Fruit fly (Drosophila melanogaster) whole organism, embryonic: ENCODE data around the gene plx.

ENCODE experiments used
- BtbVII ChIP-seq: fragments of 200-800 bp; sonication (Bioruptor generic); optimal IDR thresholded peaks from 3 replicates; lab custom pipeline; 2017; ENCODE audit warnings: missing biosample characterization, mild to moderate bottlenecking, missing genetic modification characterization
- CG10147 ChIP-seq: fragments of 200-800 bp; sonication (Bioruptor generic); optimal IDR thresholded peaks from 2 replicates; lab custom pipeline; 2019; ENCODE audit warnings: missing biosample characterization, mild to moderate bottlenecking, missing genetic modification characterization, moderate library complexity
- CG11504 ChIP-seq: fragments of 200-800 bp; sonication (Bioruptor generic); optimal IDR thresholded peaks from 3 replicates; lab custom pipeline; 2019; ENCODE audit warnings: missing biosample characterization, mild to moderate bottlenecking, missing genetic modification characterization, moderate library complexity
- CG11695 ChIP-seq: fragments of 200-800 bp; sonication (Bioruptor generic); IDR thresholded peaks from 3 replicates; pipeline ENCODE4 v1.3.6; 2022; ENCODE audit warnings: missing biosample characterization, missing genetic modification characterization
- CG17361 ChIP-seq: fragments of 200-800 bp; sonication (Bioruptor generic); IDR thresholded peaks from 3 replicates; pipeline ENCODE4 v1.3.6; 2022; ENCODE audit warnings: missing biosample characterization, missing genetic modification characterization
- CG17612 ChIP-seq: fragments of 200-800 bp; sonication (Bioruptor generic); IDR thresholded peaks from 2 replicates; pipeline ENCODE4 v1.3.6; 2022; ENCODE audit warnings: missing biosample characterization, missing genetic modification characterization
- CG17829 ChIP-seq: fragments of 200-800 bp; optimal IDR thresholded peaks from 2 replicates; lab custom pipeline; 2019; ENCODE audit warnings: missing biosample characterization, mild to moderate bottlenecking, missing genetic modification characterization, moderate library complexity
- CG18011 ChIP-seq: fragments of 200-800 bp; sonication (Bioruptor generic); optimal IDR thresholded peaks from 2 replicates; lab custom pipeline; 2017; ENCODE audit warnings: missing biosample characterization, missing genetic modification characterization, mild to moderate bottlenecking, moderate library complexity, missing genotype
- CG18476 ChIP-seq: fragments of 200-800 bp; sonication (Bioruptor generic); optimal IDR thresholded peaks from 2 replicates; lab custom pipeline; 2016; ENCODE audit warnings: missing biosample characterization, mild to moderate bottlenecking, missing genetic modification characterization
- CG2129 ChIP-seq: fragments of 200-800 bp; sonication (Bioruptor generic); IDR thresholded peaks from 2 replicates; pipeline ENCODE4 v1.3.6; 2022; ENCODE audit warnings: missing biosample characterization, missing genetic modification characterization; ENCODE audit not compliant: partially characterized antibody
- CG3163 ChIP-seq: fragments of 200-800 bp; sonication (Bioruptor generic); optimal IDR thresholded peaks from 3 replicates; lab custom pipeline; 2016; ENCODE audit warnings: missing biosample characterization, missing genetic modification characterization
- CG3281 ChIP-seq: fragments of 200-800 bp; sonication (Bioruptor generic); optimal IDR thresholded peaks from 3 replicates; lab custom pipeline; 2017; ENCODE audit warnings: missing biosample characterization, mild to moderate bottlenecking, missing genetic modification characterization
- CG4404 ChIP-seq: fragments of 200-800 bp; sonication (Bioruptor generic); IDR thresholded peaks from 2 replicates; pipeline ENCODE4 v1.3.6; 2022; ENCODE audit warnings: missing biosample characterization, missing genetic modification characterization
- CG7357 ChIP-seq: fragments of 200-800 bp; sonication (Bioruptor generic); IDR thresholded peaks from 3 replicates; pipeline ENCODE4 v1.3.6; 2022; ENCODE audit warnings: missing biosample characterization, missing genetic modification characterization
- CG7556 ChIP-seq: fragments of 200-800 bp; sonication (Bioruptor generic); optimal IDR thresholded peaks from 2 replicates; lab custom pipeline; 2017; ENCODE audit warnings: missing biosample characterization, mild to moderate bottlenecking, missing genetic modification characterization
- CG7839 ChIP-seq: fragments of 200-800 bp; sonication (Bioruptor generic); optimal IDR thresholded peaks from 3 replicates; lab custom pipeline; 2018; ENCODE audit warnings: missing biosample characterization, mild to moderate bottlenecking, missing genetic modification characterization, moderate library complexity
- CG9437 ChIP-seq: fragments of 200-800 bp; sonication (Bioruptor generic); optimal IDR thresholded peaks from 2 replicates; lab custom pipeline; 2018; ENCODE audit warnings: missing biosample characterization, mild to moderate bottlenecking, missing genetic modification characterization
- CG9797 ChIP-seq: fragments of 200-800 bp; sonication (Bioruptor generic); optimal IDR thresholded peaks from 3 replicates; lab custom pipeline; 2018; ENCODE audit warnings: missing biosample characterization, mild to moderate bottlenecking, missing genetic modification characterization
- Deaf1 ChIP-seq: fragments of 200-800 bp; optimal IDR thresholded peaks from 3 replicates; lab custom pipeline; 2019; ENCODE audit warnings: missing biosample characterization, mild to moderate bottlenecking, missing genetic modification characterization, moderate library complexity
- GATAe ChIP-seq: fragments of 200-800 bp; sonication (Bioruptor generic); conservative IDR thresholded peaks from 2 replicates; pipeline ENCODE4 v1.3.6; 2022; ENCODE audit warnings: missing biosample characterization, missing genetic modification characterization
- Hmx ChIP-seq: fragments of 200-800 bp; sonication (Bioruptor generic); optimal IDR thresholded peaks from 2 replicates; lab custom pipeline; 2016; ENCODE audit warnings: missing biosample characterization, missing genetic modification characterization
- Poxn ChIP-seq: fragments of 200-800 bp; sonication (Bioruptor generic); IDR thresholded peaks from 2 replicates; pipeline ENCODE4 v1.3.6; 2022; ENCODE audit warnings: missing biosample characterization, missing genetic modification characterization
- Ptx1 ChIP-seq: fragments of 200-800 bp; sonication (Bioruptor generic); IDR thresholded peaks from 2 replicates; pipeline ENCODE4 v1.3.6; 2022; ENCODE audit warnings: missing biosample characterization, missing genetic modification characterization
- Rx ChIP-seq: fragments of 200-800 bp; sonication (Bioruptor generic); IDR thresholded peaks from 2 replicates; pipeline ENCODE4 v1.3.6; 2022; ENCODE audit warnings: missing biosample characterization, missing genetic modification characterization
- Six4 ChIP-seq: fragments of 200-800 bp; sonication (Bioruptor generic); optimal IDR thresholded peaks from 2 replicates; lab custom pipeline; 2016; ENCODE audit warnings: missing biosample characterization, missing genetic modification characterization
- Spps ChIP-seq: fragments of 200-800 bp; sonication (Bioruptor generic); optimal IDR thresholded peaks from 2 replicates; lab custom pipeline; 2018; ENCODE audit warnings: missing biosample characterization, mild to moderate bottlenecking, missing genetic modification characterization
- Taf1 ChIP-seq: fragments of 200-800 bp; sonication (Bioruptor generic); IDR thresholded peaks from 2 replicates; pipeline ENCODE4 v1.3.6; 2022; ENCODE audit warnings: missing biosample characterization, missing genetic modification characterization
- ab ChIP-seq: fragments of 200-800 bp; sonication (Bioruptor generic); optimal IDR thresholded peaks from 2 replicates; lab custom pipeline; 2016; ENCODE audit warnings: missing biosample characterization, missing genetic modification characterization
- ac ChIP-seq: fragments of 200-800 bp; sonication (Bioruptor generic); optimal IDR thresholded peaks from 3 replicates; lab custom pipeline; 2017; ENCODE audit warnings: missing biosample characterization, mild to moderate bottlenecking, missing genetic modification characterization
- emc ChIP-seq: fragments of 200-800 bp; sonication (Bioruptor generic); optimal IDR thresholded peaks from 2 replicates; lab custom pipeline; 2016; ENCODE audit warnings: missing biosample characterization, missing genetic modification characterization
- exex ChIP-seq: fragments of 200-800 bp; sonication (Bioruptor generic); optimal IDR thresholded peaks from 4 replicates; lab custom pipeline; 2018; ENCODE audit warnings: missing biosample characterization, mild to moderate bottlenecking, missing genetic modification characterization, moderate library complexity
- fru ChIP-seq: fragments of >200 bp; optimal IDR thresholded peaks from 2 replicates; lab custom pipeline; 2017
- gce ChIP-seq: fragments of 200-800 bp; sonication (Bioruptor generic); IDR thresholded peaks from 3 replicates; pipeline ENCODE4 v1.3.6; 2022; ENCODE audit warnings: missing biosample characterization, missing genetic modification characterization
- grau ChIP-seq: fragments of 200-800 bp; optimal IDR thresholded peaks from 3 replicates; lab custom pipeline; 2019; ENCODE audit warnings: missing biosample characterization, mild to moderate bottlenecking, missing genetic modification characterization, moderate library complexity
- grn ChIP-seq: fragments of 200-800 bp; sonication (Bioruptor generic); optimal IDR thresholded peaks from 3 replicates; lab custom pipeline; 2017; ENCODE audit warnings: missing biosample characterization, missing genetic modification characterization
- gsb-n ChIP-seq: fragments of 200-800 bp; sonication (Bioruptor generic); optimal IDR thresholded peaks from 3 replicates; lab custom pipeline; 2018; ENCODE audit warnings: missing biosample characterization, mild to moderate bottlenecking, missing genetic modification characterization
- gt ChIP-seq: fragments of 200-800 bp; sonication (Bioruptor generic); IDR thresholded peaks from 2 replicates; pipeline ENCODE4 v1.3.6; 2022; ENCODE audit warnings: missing biosample characterization, missing genetic modification characterization
- her ChIP-seq: fragments of 200-800 bp; sonication (Bioruptor generic); optimal IDR thresholded peaks from 2 replicates; lab custom pipeline; 2016; ENCODE audit warnings: missing biosample characterization, missing genetic modification characterization
- insv ChIP-seq, 2 experiments: fragments of 200-800 bp; sonication (Bioruptor generic); optimal IDR thresholded peaks; 3 replicates each; lab custom pipeline; 2016 to 2018; ENCODE audit warnings: missing biosample characterization in 2 of 2, missing genetic modification characterization in 2 of 2
- ken ChIP-seq: fragments of 200-800 bp; sonication (Bioruptor generic); IDR thresholded peaks from 3 replicates; pipeline ENCODE4 v1.3.6; 2022; ENCODE audit warnings: missing biosample characterization, missing genetic modification characterization
- knrl ChIP-seq: fragments of 200-800 bp; sonication (Bioruptor generic); IDR thresholded peaks from 3 replicates; pipeline ENCODE4 v1.3.6; 2022; ENCODE audit warnings: missing biosample characterization, missing genetic modification characterization; ENCODE audit not compliant: partially characterized antibody
- lab ChIP-seq: fragments of 200-800 bp; sonication (Bioruptor generic); optimal IDR thresholded peaks from 3 replicates; lab custom pipeline; 2017; ENCODE audit warnings: missing biosample characterization, missing genetic modification characterization, mild to moderate bottlenecking, moderate library complexity, missing genetic modification reagents
- lbe ChIP-seq: fragments of 200-800 bp; sonication (Bioruptor generic); optimal IDR thresholded peaks from 2 replicates; lab custom pipeline; 2016; ENCODE audit warnings: missing biosample characterization, mild to moderate bottlenecking, missing genetic modification characterization
- nerfin-2 ChIP-seq: fragments of 200-800 bp; sonication (Bioruptor generic); IDR thresholded peaks from 2 replicates; pipeline ENCODE4 v1.3.6; 2022; ENCODE audit warnings: missing biosample characterization, missing genetic modification characterization; ENCODE audit not compliant: partially characterized antibody
- nom ChIP-seq: fragments of 200-800 bp; sonication (Bioruptor generic); optimal IDR thresholded peaks from 2 replicates; lab custom pipeline; 2017; ENCODE audit warnings: missing biosample characterization, missing genetic modification characterization, mild to moderate bottlenecking, moderate library complexity, missing genetic modification reagents
- pho ChIP-seq: fragments of 200-800 bp; sonication (Bioruptor generic); optimal IDR thresholded peaks from 2 replicates; lab custom pipeline; 2016; ENCODE audit warnings: missing biosample characterization, missing genetic modification characterization
- pros ChIP-seq: fragments of 200-800 bp; sonication (Bioruptor generic); optimal IDR thresholded peaks from 3 replicates; lab custom pipeline; 2019; ENCODE audit warnings: missing biosample characterization, mild to moderate bottlenecking, missing genetic modification characterization, moderate library complexity
- repo ChIP-seq: fragments of 200-800 bp; sonication (Bioruptor generic); optimal IDR thresholded peaks from 2 replicates; lab custom pipeline; 2016; ENCODE audit warnings: missing biosample characterization, missing genetic modification characterization
- rib ChIP-seq: fragments of 200-800 bp; sonication (Bioruptor generic); IDR thresholded peaks from 2 replicates; pipeline ENCODE4 v1.3.6; 2022; ENCODE audit warnings: missing biosample characterization, missing genetic modification characterization
- vnd ChIP-seq: fragments of 200-800 bp; sonication (Bioruptor generic); IDR thresholded peaks from 3 replicates; pipeline ENCODE4 v1.3.6; 2022; ENCODE audit warnings: missing biosample characterization, missing genetic modification characterization; ENCODE audit not compliant: partially characterized antibody

Gene plx

dm6 chr3R:5660198-5660893 lies 25.3 kb upstream of the plx start, which contains the start of gene Wdr33 (continued):
- TF ChIP-seq CG7839 (tag; lab: Kevin White, UChicago) (no peak), knrl (GFP tag; lab: Robert Waterston, UW) (peak; percentile 94), CG4404 (GFP tag; lab: Robert Waterston, UW) (no peak; the same call in 1 of the 2 replicates), CG11504 (tag; lab: Kevin White, UChicago) (no peak), CG9437 (peak; percentile 45), exex (tag; lab: Kevin White, UChicago) (no peak), emc (no peak), vnd (GFP tag; lab: Robert Waterston, UW) (peak; percentile 88), nerfin-2 (GFP tag; lab: Robert Waterston, UW) (peak; percentile 82), ken (0 out of 3 replicates have a peak, but pooled peaks have one; percentile 23), Hmx (GFP tag; lab: Kevin White, UChicago) (no peak), CG11695 (GFP tag; lab: Robert Waterston, UW) (no peak), pros (GFP tag; lab: Kevin White, UChicago) (no peak), CG7357 (GFP tag; lab: Robert Waterston, UW) (no peak), insv (GFP tag; optimal IDR thresholded peaks at IDR 0.05; lab: Kevin White, UChicago) (no peak), rib (GFP tag; lab: Robert Waterston, UW) (no peak), fru (no peak), CG3281 (no peak), CG17361 (GFP tag; lab: Robert Waterston, UW) (peak; percentile 65; the same call in 2 of the 3 replicates), Rx (GFP tag; lab: Robert Waterston, UW) (no peak), Spps (tag; lab: Kevin White, UChicago) (no peak), ac (GFP tag; lab: Kevin White, UChicago) (no peak), BtbVII (GFP tag; lab: Kevin White, UChicago) (peak; percentile 27), CG18011 (GFP tag; lab: Kevin White, UChicago) (no peak), CG17612 (no peak), Poxn (GFP tag; lab: Robert Waterston, UW) (no peak), CG7556 (GFP tag; lab: Kevin White, UChicago) (peak; percentile 34), repo (GFP tag; lab: Kevin White, UChicago) (no peak), CG10147 (GFP tag; lab: Kevin White, UChicago) (no peak), CG9797 (GFP tag; lab: Kevin White, UChicago) (no peak), CG17829 (tag; lab: Kevin White, UChicago) (peak; percentile 18), ab (no peak), CG2129 (peak; percentile 89), gt (no peak), gce (GFP tag; lab: Robert Waterston, UW) (no peak), CG18476 (no peak), lab (GFP tag; lab: Kevin White, UChicago) (no peak), pho (GFP tag; lab: Kevin White, UChicago) (no peak), grau (tag; lab: Kevin White, UChicago) (peak; percentile 42), lbe (no peak), grn (GFP tag; lab: Kevin White, UChicago) (no peak), her (GFP tag; lab: Kevin White, UChicago) (peak; percentile 1), nom (GFP tag; lab: Kevin White, UChicago) (no peak), Six4 (GFP tag; lab: Kevin White, UChicago) (no peak), gsb-n (tag; lab: Kevin White, UChicago) (no peak), Taf1 (GFP tag; lab: Robert Waterston, UW) (no peak), Ptx1 (GFP tag; lab: Robert Waterston, UW) (peak; percentile 25; the same call in 1 of the 2 replicates), CG3163 (GFP tag; lab: Kevin White, UChicago) (no peak), Deaf1 (tag; lab: Kevin White, UChicago) (no peak), GATAe (no peak)
